Worm (Caenorhabditis elegans) whole organism, early embryonic: ENCODE data around the gene bath-20.

Experiments used
- B0310.2 ChIP-seq: sonication (generic microtip); optimal IDR thresholded peaks from 2 replicates; lab custom pipeline; 2016; ENCODE audit warnings: mild to moderate bottlenecking, missing genetic modification characterization, missing compliant biosample characterization
- F13C5.2 ChIP-seq: sonication (generic microtip); optimal IDR thresholded peaks from 2 replicates; lab custom pipeline; 2017; ENCODE audit warnings: mild to moderate bottlenecking, missing genetic modification characterization, inconsistent platforms, missing compliant biosample characterization
- ama-1 ChIP-seq: fragments of 150-350 bp; optimal IDR thresholded peaks from 2 replicates; lab custom pipeline; 2014
- ceh-13 ChIP-seq: fragments of 200-800 bp; sonication (Bioruptor generic); optimal IDR thresholded peaks from 2 replicates; lab custom pipeline; 2018; ENCODE audit warnings: mild to moderate bottlenecking, missing genetic modification characterization, missing compliant biosample characterization
- flt-1 ChIP-seq: fragments of 200-800 bp; sonication (Bioruptor generic); IDR thresholded peaks from 2 replicates; pipeline ENCODE4 v1.3.6; 2022; ENCODE audit warnings: missing genetic modification characterization, missing compliant biosample characterization
- hmbx-1 ChIP-seq: sonication (generic microtip); optimal IDR thresholded peaks from 2 replicates; lab custom pipeline; 2016; ENCODE audit warnings: mild to moderate bottlenecking, missing genetic modification characterization, missing compliant biosample characterization
- pes-1 ChIP-seq: fragments of 200-800 bp; sonication (Bioruptor generic); IDR thresholded peaks from 2 replicates; pipeline ENCODE4 v1.3.6; 2022; ENCODE audit warnings: missing genetic modification reagents, missing genetic modification characterization, missing compliant biosample characterization
- sea-1 ChIP-seq: fragments of 200-800 bp; sonication (Bioruptor generic); conservative IDR thresholded peaks from 2 replicates; pipeline ENCODE4 v1.3.6; 2022; ENCODE audit warnings: missing genetic modification characterization, missing compliant biosample characterization
- tbx-11 ChIP-seq: fragments of 200-800 bp; sonication (Bioruptor generic); IDR thresholded peaks from 2 replicates; pipeline ENCODE4 v1.3.6; 2022; ENCODE audit warnings: missing genetic modification characterization, missing compliant biosample characterization
- tbx-37 ChIP-seq: fragments of 200-800 bp; sonication (Bioruptor generic); conservative IDR thresholded peaks from 2 replicates; pipeline ENCODE4 v1.3.6; 2022; ENCODE audit warnings: missing genetic modification reagents, missing genetic modification characterization, missing compliant biosample characterization

DNA sequence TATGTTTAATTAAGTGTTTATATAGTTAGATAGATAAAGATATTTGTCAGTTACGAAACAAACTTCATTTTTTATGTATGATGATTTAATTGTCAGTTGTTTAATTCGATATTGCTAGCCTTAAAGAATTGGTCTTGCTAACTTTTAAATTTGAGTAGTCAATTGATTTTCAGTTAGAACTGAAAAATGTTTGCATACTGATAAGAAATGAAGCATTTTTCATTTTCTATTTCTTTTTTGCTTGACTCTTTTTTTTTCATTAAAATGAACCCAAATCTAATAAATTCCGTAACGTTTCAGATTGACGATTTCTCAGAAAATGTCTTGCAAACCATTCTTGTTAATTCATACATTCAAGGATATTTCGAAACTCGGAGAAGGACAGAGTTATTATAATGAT lies 46.1 kb downstream of the bath-20 start, which contains the start of gene math-20:
- TF ChIP-seq pes-1 (GFP tag; lab: Robert Waterston, UW) = no peak
- TF ChIP-seq flt-1 (GFP tag; lab: Robert Waterston, UW) = no peak
- no peak for TF ChIP-seq tbx-11 (GFP tag; lab: Robert Waterston, UW)
- no peak for TF ChIP-seq ceh-13 (GFP tag; lab: Kevin White, UChicago)
- no peak for TF ChIP-seq ama-1 (lab: Kevin White, UChicago)
- no peak for TF ChIP-seq B0310.2 (tag; lab: Kevin White, UChicago)
- no peak for TF ChIP-seq tbx-37 (GFP tag; lab: Robert Waterston, UW)
- TF ChIP-seq hmbx-1 = no peak
- no peak for TF ChIP-seq F13C5.2 (tag; lab: Kevin White, UChicago)
- TF ChIP-seq sea-1 (GFP tag; lab: Robert Waterston, UW) = no peak
